Fruit fly (Drosophila melanogaster): ENCODE results near the gene tzn.

The tzn gene

dm6 chr3L:20785742-20786427 is 12.6 kb upstream of the tzn start, which contains the start of gene Pcif1 (continued):
- TF ChIP-seq p53 (GFP tag; optimal IDR thresholded peaks at IDR 0.05) (no peak), rib (GFP tag; IDR thresholded peaks at IDR 0.05) (peak; percentile 50; the same call in 1 of the 2 replicates), Mad (GFP tag; optimal IDR thresholded peaks at IDR 0.05) (peak; percentile 12), Dad (GFP tag; optimal IDR thresholded peaks at IDR 0.05) (no peak), zen2 (GFP tag; IDR thresholded peaks at IDR 0.05; ENCODE audit: partially characterized antibody) (peak; percentile 99), Nf-YB (GFP tag; optimal IDR thresholded peaks at IDR 0.05) (peak; percentile 1), chm (GFP tag; IDR thresholded peaks at IDR 0.05) (peak; percentile 37; the same call in 1 of the 2 replicates), CTCF (GFP tag; optimal IDR thresholded peaks at IDR 0.05) (peak; percentile 31), CG34422 (GFP tag; IDR thresholded peaks at IDR 0.05) (peak; percentile 56; the same call in 2 of the 3 replicates), CG4854 (GFP tag; optimal IDR thresholded peaks at IDR 0.05) (peak; percentile 22), Xrp1 (GFP tag; IDR thresholded peaks at IDR 0.05) (peak; percentile 18; the same call in 1 of the 2 replicates), Adf1 (GFP tag; IDR thresholded peaks at IDR 0.05) (peak; percentile 15; the same call in 1 of the 2 replicates), onecut (GFP tag; IDR thresholded peaks at IDR 0.05) (peak; percentile 15; the same call in 1 of the 2 replicates), Sry-β (GFP tag; optimal IDR thresholded peaks at IDR 0.05) (peak; percentile 39), CG3726 (GFP tag; IDR thresholded peaks at IDR 0.05) (no peak), ato (GFP tag; IDR thresholded peaks at IDR 0.05; ENCODE audit: partially characterized antibody) (peak; percentile 99), lbe (GFP tag; optimal IDR thresholded peaks at IDR 0.05) (peak; percentile 69), CG6791 (GFP tag; IDR thresholded peaks at IDR 0.05; ENCODE audit: partially characterized antibody) (peak; percentile 100), CG8478 (optimal IDR thresholded peaks at IDR 0.05) (no peak), vnd (GFP tag; IDR thresholded peaks at IDR 0.05; ENCODE audit: partially characterized antibody) (peak; percentile 99), CG4424 (GFP tag; optimal IDR thresholded peaks at IDR 0.05) (peak; percentile 26), HLH4C (GFP tag; IDR thresholded peaks at IDR 0.05; ENCODE audit: partially characterized antibody) (peak; percentile 98), bigmax (GFP tag; optimal IDR thresholded peaks at IDR 0.05) (peak; percentile 19), B-H2 (GFP tag; optimal IDR thresholded peaks at IDR 0.05) (peak; percentile 29), corto (GFP tag; optimal IDR thresholded peaks at IDR 0.05) (peak; percentile 73), Sox100B (GFP tag; optimal IDR thresholded peaks at IDR 0.05) (peak; percentile 3), mirr (GFP tag; optimal IDR thresholded peaks at IDR 0.05) (peak; percentile 33), CG6654 (GFP tag; optimal IDR thresholded peaks at IDR 0.05) (no peak), Gsc (GFP tag; IDR thresholded peaks at IDR 0.05) (no peak), emc (GFP tag; optimal IDR thresholded peaks at IDR 0.05) (no peak), CG15514 (GFP tag; optimal IDR thresholded peaks at IDR 0.05) (peak; percentile 75), CG2129 (GFP tag; IDR thresholded peaks at IDR 0.05; ENCODE audit: partially characterized antibody) (peak; percentile 98), z (GFP tag; IDR thresholded peaks at IDR 0.05) (no peak), pzg (GFP tag; optimal IDR thresholded peaks at IDR 0.05) (peak; percentile 81), CG34224 (GFP tag; IDR thresholded peaks at IDR 0.05; ENCODE audit: partially characterized antibody) (peak; percentile 99), wor (GFP tag; IDR thresholded peaks at IDR 0.05) (no peak), CG34376 (GFP tag; optimal IDR thresholded peaks at IDR 0.05) (peak; percentile 32), grau (tag; optimal IDR thresholded peaks at IDR 0.05) (peak; percentile 26), Doc3 (GFP tag; IDR thresholded peaks at IDR 0.05; ENCODE audit: partially characterized antibody) (peak; percentile 98), bbx (GFP tag; IDR thresholded peaks at IDR 0.05; ENCODE audit: partially characterized antibody) (peak; percentile 100), fd102C (GFP tag; optimal IDR thresholded peaks at IDR 0.05) (no peak), gro (GFP tag; optimal IDR thresholded peaks at IDR 0.05) (peak; percentile 33), Dbx (GFP tag; IDR thresholded peaks at IDR 0.05) (peak; percentile 76; the same call in 2 of the 3 replicates), CG8924 (tag; optimal IDR thresholded peaks at IDR 0.05) (peak; percentile 22), pum (GFP tag; optimal IDR thresholded peaks at IDR 0.05) (no peak), CG5180 (GFP tag; optimal IDR thresholded peaks at IDR 0.05) (no peak), CG9876 (GFP tag; optimal IDR thresholded peaks at IDR 0.05) (no peak), CG10979 (tag; optimal IDR thresholded peaks at IDR 0.05) (peak; percentile 6), stwl (tag; optimal IDR thresholded peaks at IDR 0.05) (peak; percentile 62)
